Worm (Caenorhabditis elegans): ENCODE measurements around the gene rde-4.

DNA sequence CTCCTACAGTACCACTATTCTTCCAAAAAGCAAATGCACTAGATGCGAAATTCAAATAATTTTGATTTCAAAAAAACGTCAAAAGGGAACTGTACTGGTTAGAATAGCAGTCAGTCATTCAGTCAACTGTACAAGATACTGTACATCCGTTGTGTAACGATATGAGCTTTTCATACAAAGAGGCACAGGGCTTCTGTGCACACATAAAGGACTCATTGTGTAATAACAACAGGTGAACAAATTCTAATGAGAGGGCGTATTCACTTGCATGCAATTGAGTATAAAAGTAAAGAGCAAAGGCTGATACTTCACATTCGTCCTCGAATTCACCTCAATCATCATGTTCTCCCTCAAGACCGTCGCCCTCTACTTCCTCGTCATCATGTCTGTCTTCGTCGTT, 21.0 kb downstream of the rde-4 start, which contains the start of gene dod-6:
- TF ChIP-seq elt-3 (tag; optimal IDR thresholded peaks at IDR 0.05) (no peak), pqm-1 (tag; optimal IDR thresholded peaks at IDR 0.05) (no peak), nhr-67 (tag; optimal IDR thresholded peaks at IDR 0.05) (no peak), daf-12 (tag; optimal IDR thresholded peaks at IDR 0.05) (no peak), skn-1 (tag; optimal IDR thresholded peaks at IDR 0.05) (no peak), lin-15B (tag; optimal IDR thresholded peaks at IDR 0.05) (no peak), ceh-16 (tag; optimal IDR thresholded peaks at IDR 0.05) (no peak), snpc-4 (tag; optimal IDR thresholded peaks at IDR 0.05) (no peak), unc-62 (GFP tag; optimal IDR thresholded peaks at IDR 0.05) (no peak), eor-1 (tag; optimal IDR thresholded peaks at IDR 0.05) (no peak), tbx-2 (tag; optimal IDR thresholded peaks at IDR 0.05) (no peak)

All from whole organism, L3 larva.